Fruit fly (Drosophila melanogaster) whole organism, pupa: ENCODE measurements around the gene CG12608.

Experiments
- CG10348 ChIP-seq: fragments of 200-800 bp; sonication (Bioruptor generic); IDR thresholded peaks from 2 replicates; pipeline ENCODE4 v1.3.6; 2022; ENCODE audit warnings: missing biosample characterization, missing genetic modification characterization
- CG12605 ChIP-seq: fragments of 200-800 bp; sonication (Bioruptor generic); IDR thresholded peaks from 2 replicates; pipeline ENCODE4 v1.3.6; 2022; ENCODE audit warnings: missing biosample characterization, missing genetic modification characterization
- CG13204 ChIP-seq: fragments of 200-800 bp; sonication (Bioruptor generic); optimal IDR thresholded peaks from 2 replicates; lab custom pipeline; 2018; ENCODE audit warnings: missing biosample characterization, mild to moderate bottlenecking, missing genetic modification characterization, moderate library complexity
- CG14655 ChIP-seq: fragments of 200-800 bp; sonication (Bioruptor generic); optimal IDR thresholded peaks from 3 replicates; lab custom pipeline; 2017; ENCODE audit warnings: mild to moderate bottlenecking, missing biosample characterization, missing genetic modification reagents, missing genetic modification characterization
- CG15710 ChIP-seq: fragments of 200-800 bp; sonication (Bioruptor generic); optimal IDR thresholded peaks from 2 replicates; lab custom pipeline; 2018; ENCODE audit warnings: missing biosample characterization, mild to moderate bottlenecking, missing genetic modification characterization, moderate library complexity
- CG17806 ChIP-seq: fragments of 200-800 bp; sonication (Bioruptor generic); optimal IDR thresholded peaks from 2 replicates; lab custom pipeline; 2018; ENCODE audit warnings: missing biosample characterization, mild to moderate bottlenecking, missing genetic modification characterization, moderate library complexity
- CG32121 ChIP-seq: fragments of 200-800 bp; sonication (Bioruptor generic); IDR thresholded peaks from 2 replicates; pipeline ENCODE4 v1.3.6; 2022; ENCODE audit warnings: missing biosample characterization, missing genetic modification characterization
- CG34367 ChIP-seq: fragments of 200-800 bp; sonication (Bioruptor generic); optimal IDR thresholded peaks from 2 replicates; lab custom pipeline; 2018; ENCODE audit warnings: missing biosample characterization, mild to moderate bottlenecking, missing genetic modification characterization
- CG4496 ChIP-seq: fragments of 200-800 bp; sonication (Bioruptor generic); IDR thresholded peaks from 3 replicates; pipeline ENCODE4 v1.3.6; 2022; ENCODE audit warnings: missing biosample characterization, missing genetic modification characterization
- CG8159 ChIP-seq: fragments of 200-800 bp; sonication (Bioruptor generic); optimal IDR thresholded peaks from 3 replicates; lab custom pipeline; 2018; ENCODE audit warnings: missing biosample characterization, mild to moderate bottlenecking, missing genetic modification characterization, moderate library complexity
- CG8301 ChIP-seq: fragments of 200-800 bp; sonication (Bioruptor generic); optimal IDR thresholded peaks from 2 replicates; lab custom pipeline; 2018; ENCODE audit warnings: missing biosample characterization, mild to moderate bottlenecking, missing genetic modification characterization
- CG9948 ChIP-seq: fragments of 200-800 bp; sonication (Bioruptor generic); optimal IDR thresholded peaks from 2 replicates; lab custom pipeline; 2018; ENCODE audit warnings: missing biosample characterization, mild to moderate bottlenecking, missing genetic modification characterization, moderate library complexity
- D1 ChIP-seq: fragments of 200-800 bp; sonication (Bioruptor generic); optimal IDR thresholded peaks from 2 replicates; lab custom pipeline; 2018; ENCODE audit warnings: missing biosample characterization, mild to moderate bottlenecking, missing genetic modification characterization, moderate library complexity
- EcR ChIP-seq: fragments of 200-800 bp; sonication (Bioruptor generic); optimal IDR thresholded peaks from 3 replicates; lab custom pipeline; 2019; ENCODE audit warnings: missing biosample characterization, missing genetic modification characterization, mild to moderate bottlenecking, moderate library complexity, missing genetic modification reagents
- Ets98B ChIP-seq: fragments of 200-800 bp; sonication (Bioruptor generic); IDR thresholded peaks from 2 replicates; pipeline ENCODE4 v1.3.6; 2022; ENCODE audit warnings: missing biosample characterization, missing genetic modification characterization
- Pif1A ChIP-seq: fragments of 200-800 bp; sonication (Bioruptor generic); optimal IDR thresholded peaks from 3 replicates; lab custom pipeline; 2016; ENCODE audit warnings: missing biosample characterization, missing genetic modification characterization
- Pif1B ChIP-seq: fragments of 200-800 bp; sonication (Bioruptor generic); optimal IDR thresholded peaks from 3 replicates; lab custom pipeline; 2016; ENCODE audit warnings: missing biosample characterization, missing genetic modification characterization
- Snoo ChIP-seq: fragments of 200-800 bp; sonication (Bioruptor generic); optimal IDR thresholded peaks from 3 replicates; lab custom pipeline; 2017; ENCODE audit warnings: missing biosample characterization, mild to moderate bottlenecking, missing genetic modification characterization, inconsistent platforms
- fd96Ca ChIP-seq: fragments of 200-800 bp; sonication (Bioruptor generic); IDR thresholded peaks from 3 replicates; pipeline ENCODE4 v1.3.6; 2022; ENCODE audit warnings: missing biosample characterization, missing genetic modification characterization
- gl ChIP-seq: fragments of 200-800 bp; sonication (Bioruptor generic); optimal IDR thresholded peaks from 2 replicates; lab custom pipeline; 2018; ENCODE audit warnings: missing biosample characterization, mild to moderate bottlenecking, missing genetic modification characterization
- rn ChIP-seq: fragments of 200-800 bp; sonication (Bioruptor generic); IDR thresholded peaks from 2 replicates; pipeline ENCODE4 v1.3.6; 2022; ENCODE audit warnings: missing biosample characterization, missing genetic modification characterization

CG12608 gene

dm6 chrX:15312074-15312881 lies 32.1 kb downstream of the CG12608 start:
- TF ChIP-seq CG14655 (GFP tag; lab: Kevin White, UChicago) (peak; percentile 77), Snoo (tag; lab: Kevin White, UChicago) (peak; percentile 66), fd96Ca (GFP tag; lab: Robert Waterston, UW) (peak; percentile 13; the same call in 1 of the 3 replicates), Pif1B (GFP tag; lab: Kevin White, UChicago) (no peak), rn (GFP tag; lab: Robert Waterston, UW) (0 out of 2 replicates have a peak, but pooled peaks have one; percentile 11), CG32121 (GFP tag; lab: Robert Waterston, UW) (peak; percentile 48; the same call in 1 of the 2 replicates), CG4496 (peak; percentile 77), CG12605 (GFP tag; lab: Robert Waterston, UW) (peak; percentile 30; the same call in 1 of the 2 replicates), CG8301 (tag; lab: Kevin White, UChicago) (peak; percentile 54), D1 (no peak), CG17806 (tag; lab: Kevin White, UChicago) (peak; percentile 42), EcR (no peak), CG8159 (peak; percentile 77), CG13204 (GFP tag; lab: Kevin White, UChicago) (peak; percentile 12), Pif1A (GFP tag; lab: Kevin White, UChicago) (peak; percentile 14), CG34367 (tag; lab: Kevin White, UChicago) (peak; percentile 32), CG9948 (tag; lab: Kevin White, UChicago) (peak; percentile 56), CG10348 (GFP tag; lab: Robert Waterston, UW) (no peak), gl (tag; lab: Kevin White, UChicago) (no peak), Ets98B (GFP tag; lab: Robert Waterston, UW) (no peak; the same call in 1 of the 2 replicates), CG15710 (tag; lab: Kevin White, UChicago) (peak; percentile 61)

- no peak for TF ChIP-seq gl (tag; lab: Kevin White, UChicago)
- no peak for TF ChIP-seq CG13204 (GFP tag; lab: Kevin White, UChicago)
- no peak for TF ChIP-seq Snoo (tag; lab: Kevin White, UChicago)
- TF ChIP-seq CG8159: no peak
- no peak for TF ChIP-seq EcR
- TF ChIP-seq rn (GFP tag; lab: Robert Waterston, UW): no peak
- TF ChIP-seq CG17806 (tag; lab: Kevin White, UChicago): no peak
- TF ChIP-seq CG10348 (GFP tag; lab: Robert Waterston, UW): no peak
- TF ChIP-seq CG15710 (tag; lab: Kevin White, UChicago): no peak
- TF ChIP-seq CG14655 (GFP tag; lab: Kevin White, UChicago): no peak
- no peak for TF ChIP-seq CG12605 (GFP tag; lab: Robert Waterston, UW)
- TF ChIP-seq CG8301 (tag; lab: Kevin White, UChicago): no peak
- no peak for TF ChIP-seq Pif1B (GFP tag; lab: Kevin White, UChicago)
- TF ChIP-seq CG34367 (tag; lab: Kevin White, UChicago): no peak
- no peak for TF ChIP-seq CG32121 (GFP tag; lab: Robert Waterston, UW)
- TF ChIP-seq fd96Ca (GFP tag; lab: Robert Waterston, UW): no peak
- no peak for TF ChIP-seq CG9948 (tag; lab: Kevin White, UChicago)
- TF ChIP-seq Ets98B (GFP tag; lab: Robert Waterston, UW): no peak
- no peak for TF ChIP-seq Pif1A (GFP tag; lab: Kevin White, UChicago)
- TF ChIP-seq D1: no peak
- TF ChIP-seq, all 21 proteins: peak for 0
Observed at dm6 chrX:15309918-15310317, 34.5 kb downstream of the CG12608 start.

- 0 out of 2 replicates have a peak, but pooled peaks have one; percentile 21 for TF ChIP-seq CG32121 (GFP tag; lab: Robert Waterston, UW)
- TF ChIP-seq fd96Ca (GFP tag; lab: Robert Waterston, UW): no peak
- no peak for TF ChIP-seq CG13204 (GFP tag; lab: Kevin White, UChicago)
- TF ChIP-seq CG8159: no peak
Observed at dm6 chrX:15308456-15308954, 35.9 kb downstream of the CG12608 start.

dm6 chrX:15307485-15308138 lies 36.8 kb downstream of the CG12608 start:
- no peak for TF ChIP-seq EcR
- no peak for TF ChIP-seq rn (GFP tag; lab: Robert Waterston, UW)
- no peak for TF ChIP-seq CG13204 (GFP tag; lab: Kevin White, UChicago)
- no peak for TF ChIP-seq gl (tag; lab: Kevin White, UChicago)
- TF ChIP-seq CG8159: no peak
- no peak for TF ChIP-seq D1
- no peak for TF ChIP-seq Ets98B (GFP tag; lab: Robert Waterston, UW)
- TF ChIP-seq CG17806 (tag; lab: Kevin White, UChicago): no peak
- no peak for TF ChIP-seq CG34367 (tag; lab: Kevin White, UChicago)
- no peak for TF ChIP-seq CG15710 (tag; lab: Kevin White, UChicago)
- no peak for TF ChIP-seq CG10348 (GFP tag; lab: Robert Waterston, UW)
- no peak for TF ChIP-seq Snoo (tag; lab: Kevin White, UChicago)
- TF ChIP-seq CG32121 (GFP tag; lab: Robert Waterston, UW): no peak
